Worm (Caenorhabditis elegans) whole organism, L2 larva: ENCODE measurements around the gene M02D8.2.

Experiments
- C34F6.9 ChIP-seq: fragments of 150-350 bp; optimal IDR thresholded peaks from 2 replicates; lab custom pipeline; 2014; ENCODE audit warnings: missing biosample characterization, missing genetic modification characterization
- F13H6.1 ChIP-seq: sonication (generic microtip); optimal IDR thresholded peaks from 2 replicates; lab custom pipeline; 2016; ENCODE audit warnings: missing genetic modification characterization, missing compliant biosample characterization
- R02D3.7 ChIP-seq: fragments of 150-350 bp; optimal IDR thresholded peaks from 2 replicates; lab custom pipeline; 2014; ENCODE audit warnings: missing biosample characterization, missing genetic modification characterization
- ZK546.5 ChIP-seq: sonication (generic microtip); optimal IDR thresholded peaks from 2 replicates; lab custom pipeline; 2017; ENCODE audit warnings: missing biosample characterization, missing genetic modification characterization
- aly-2 ChIP-seq: fragments of 150-350 bp; optimal IDR thresholded peaks from 2 replicates; lab custom pipeline; 2014; ENCODE audit warnings: missing biosample characterization, missing genetic modification characterization
- ama-1 ChIP-seq: fragments of 150-350 bp; optimal IDR thresholded peaks from 2 replicates; lab custom pipeline; 2018; ENCODE audit warnings: inconsistent platforms
- blmp-1 ChIP-seq: sonication (generic microtip); optimal IDR thresholded peaks from 2 replicates; lab custom pipeline; 2017; ENCODE audit warnings: missing genetic modification characterization, mild to moderate bottlenecking, missing compliant biosample characterization, antibody characterized with exemption, moderate library complexity; ENCODE audit not compliant: insufficient read depth
- ceh-16 ChIP-seq: fragments of 150-350 bp; optimal IDR thresholded peaks from 2 replicates; lab custom pipeline; 2014; ENCODE audit warnings: missing biosample characterization, missing genetic modification characterization
- ceh-82 ChIP-seq: fragments of 150-350 bp; optimal IDR thresholded peaks from 2 replicates; lab custom pipeline; 2014; ENCODE audit warnings: missing biosample characterization, missing genetic modification characterization
- crh-2 ChIP-seq: sonication (generic microtip); optimal IDR thresholded peaks from 2 replicates; lab custom pipeline; 2017; ENCODE audit warnings: missing biosample characterization, missing genetic modification characterization
- egl-27 ChIP-seq: sonication (generic microtip); optimal IDR thresholded peaks from 3 replicates; lab custom pipeline; 2017; ENCODE audit warnings: missing biosample characterization, missing genetic modification reagents, missing genetic modification characterization
- elt-1 ChIP-seq: fragments of 150-350 bp; optimal IDR thresholded peaks from 2 replicates; lab custom pipeline; 2014; ENCODE audit warnings: missing biosample characterization, missing genetic modification characterization
- elt-3 ChIP-seq: sonication (generic microtip); optimal IDR thresholded peaks from 2 replicates; lab custom pipeline; 2017; ENCODE audit warnings: missing biosample characterization, missing genetic modification characterization
- fos-1 ChIP-seq: fragments of 150-350 bp; optimal IDR thresholded peaks from 2 replicates; lab custom pipeline; 2014; ENCODE audit warnings: missing biosample characterization, missing genetic modification characterization
- gmeb-1 ChIP-seq: fragments of 150-350 bp; optimal IDR thresholded peaks from 2 replicates; lab custom pipeline; 2014; ENCODE audit warnings: missing biosample characterization, missing genetic modification characterization
- lin-13 ChIP-seq: fragments of 150-350 bp; optimal IDR thresholded peaks from 2 replicates; lab custom pipeline; 2014; ENCODE audit warnings: missing biosample characterization, missing genetic modification reagents, missing genetic modification characterization
- lin-39 ChIP-seq: fragments of 150-350 bp; optimal IDR thresholded peaks from 2 replicates; lab custom pipeline; 2014; ENCODE audit warnings: missing biosample characterization, missing genetic modification reagents, missing genetic modification characterization
- lsy-2 ChIP-seq, 2 experiments: fragments of 150-350 bp in 1 of 2; sonication (generic microtip) in 1 of 2; optimal IDR thresholded peaks; 2 replicates each; lab custom pipeline; 2014 to 2017; ENCODE audit warnings: missing biosample characterization in 2 of 2, missing genetic modification characterization in 2 of 2
- mab-5 ChIP-seq: fragments of 150-350 bp; optimal IDR thresholded peaks from 2 replicates; lab custom pipeline; 2014; ENCODE audit warnings: missing biosample characterization, missing genetic modification characterization
- mbf-1 ChIP-seq: sonication (generic microtip); optimal IDR thresholded peaks from 2 replicates; lab custom pipeline; 2017; ENCODE audit warnings: missing biosample characterization, missing genetic modification characterization
- mdl-1 ChIP-seq, 2 experiments: fragments of 150-350 bp in 1 of 2; sonication (generic microtip) in 1 of 2; optimal IDR thresholded peaks; 2 replicates each; lab custom pipeline; 2017; ENCODE audit warnings: missing biosample characterization in 2 of 2, missing genetic modification characterization in 2 of 2
- nhr-12 ChIP-seq: fragments of 150-350 bp; optimal IDR thresholded peaks from 2 replicates; lab custom pipeline; 2014; ENCODE audit warnings: missing biosample characterization, missing genetic modification characterization
- nhr-129 ChIP-seq: fragments of 150-350 bp; optimal IDR thresholded peaks from 2 replicates; lab custom pipeline; 2014; ENCODE audit warnings: missing biosample characterization, missing genetic modification characterization
- nhr-21 ChIP-seq: fragments of 150-350 bp; optimal IDR thresholded peaks from 2 replicates; lab custom pipeline; 2014; ENCODE audit warnings: missing biosample characterization, missing genetic modification characterization
- nhr-23 ChIP-seq: fragments of 150-350 bp; optimal IDR thresholded peaks from 2 replicates; lab custom pipeline; 2014; ENCODE audit warnings: missing biosample characterization, missing genetic modification reagents, missing genetic modification characterization
- nhr-237 ChIP-seq: fragments of 150-350 bp; optimal IDR thresholded peaks from 2 replicates; lab custom pipeline; 2014; ENCODE audit warnings: missing biosample characterization, missing genetic modification characterization
- nhr-25 ChIP-seq: fragments of 150-350 bp; sonication (generic microtip); optimal IDR thresholded peaks from 3 replicates; lab custom pipeline; 2014; ENCODE audit warnings: missing biosample characterization, missing genetic modification characterization
- nhr-6 ChIP-seq: fragments of 150-350 bp; optimal IDR thresholded peaks from 2 replicates; lab custom pipeline; 2014; ENCODE audit warnings: missing biosample characterization, missing genetic modification characterization
- nhr-77 ChIP-seq: fragments of 150-350 bp; optimal IDR thresholded peaks from 2 replicates; lab custom pipeline; 2014; ENCODE audit warnings: missing biosample characterization, missing genetic modification characterization
- sma-9 ChIP-seq, 2 experiments: fragments of 150-350 bp in 1 of 2; sonication (generic microtip) in 1 of 2; optimal IDR thresholded peaks; 2 replicates each; lab custom pipeline; 2014 to 2016; ENCODE audit warnings: missing genetic modification characterization in 2 of 2, mild to moderate bottlenecking in 1 of 2, missing biosample characterization in 1 of 2, missing compliant biosample characterization in 1 of 2, missing genetic modification reagents in 1 of 2, moderate library complexity in 1 of 2
- snpc-4 ChIP-seq: fragments of 150-350 bp; optimal IDR thresholded peaks from 2 replicates; lab custom pipeline; 2014; ENCODE audit warnings: missing biosample characterization, missing genetic modification characterization
- unc-55 ChIP-seq: fragments of 150-350 bp; sonication (generic microtip); optimal IDR thresholded peaks from 3 replicates; lab custom pipeline; 2014; ENCODE audit warnings: missing biosample characterization, missing genetic modification reagents, missing genetic modification characterization
- unc-62 ChIP-seq: fragments of 150-350 bp; optimal IDR thresholded peaks from 2 replicates; lab custom pipeline; 2014; ENCODE audit warnings: missing biosample characterization, missing genetic modification reagents, missing genetic modification characterization
- ztf-1 ChIP-seq: fragments of 200-800 bp; sonication (Bioruptor generic); conservative IDR thresholded peaks from 2 replicates; pipeline ENCODE4 v1.3.6; 2022; ENCODE audit warnings: missing genetic modification characterization, missing compliant biosample characterization
- ztf-11 ChIP-seq: sonication (generic microtip); optimal IDR thresholded peaks from 2 replicates; lab custom pipeline; 2017; ENCODE audit warnings: missing biosample characterization, missing genetic modification characterization
- ztf-4 ChIP-seq: fragments of 150-350 bp; optimal IDR thresholded peaks from 2 replicates; lab custom pipeline; 2014; ENCODE audit warnings: missing biosample characterization, missing genetic modification characterization

The M02D8.2 gene

ce11 chrX:8762927-8763326 is 23.5 kb downstream of the M02D8.2 start:
- TF ChIP-seq blmp-1 (tag; lab: Kevin White, UChicago) = no peak
- no peak for TF ChIP-seq ceh-16 (tag; lab: Kevin White, UChicago)
- no peak for TF ChIP-seq snpc-4 (tag; lab: Kevin White, UChicago)
- TF ChIP-seq crh-2 (tag; lab: Kevin White, UChicago) = no peak
- TF ChIP-seq sma-9 (GFP tag; optimal IDR thresholded peaks at IDR 0.05; lab: Kevin White, UChicago) = peak; percentile 39
- no peak for TF ChIP-seq sma-9 (tag; optimal IDR thresholded peaks at IDR 0.05; lab: Kevin White, UChicago)
- TF ChIP-seq nhr-25 (tag; lab: Kevin White, UChicago) = no peak
- no peak for TF ChIP-seq nhr-21
- TF ChIP-seq ztf-1 (GFP tag; lab: Robert Waterston, UW) = no peak
- no peak for TF ChIP-seq C34F6.9 (tag; lab: Kevin White, UChicago)
- TF ChIP-seq ztf-4 (tag; lab: Kevin White, UChicago) = no peak
- TF ChIP-seq F13H6.1 = peak; percentile 59
- TF ChIP-seq nhr-6 (tag; lab: Kevin White, UChicago) = no peak
- no peak for TF ChIP-seq elt-3
- no peak for TF ChIP-seq gmeb-1 (tag; lab: Kevin White, UChicago)
- no peak for TF ChIP-seq mbf-1
- peak; percentile 2 for TF ChIP-seq nhr-129 (tag; lab: Kevin White, UChicago)
- TF ChIP-seq lsy-2 (tag; optimal IDR thresholded peaks at IDR 0.05; lab: Kevin White, UChicago) = no peak
- TF ChIP-seq nhr-23 (tag; lab: Kevin White, UChicago) = no peak
- TF ChIP-seq R02D3.7 (tag; lab: Kevin White, UChicago) = no peak
- no peak for TF ChIP-seq lin-13 (GFP tag; lab: Kevin White, UChicago)
- TF ChIP-seq unc-55 (GFP tag; lab: Kevin White, UChicago) = no peak
- TF ChIP-seq, all 48 proteins: peak for 3

ce11 chrX:8763607-8764006 is 24.1 kb downstream of the M02D8.2 start, which contains the start of gene zig-12:
zig-12 (plus strand) TSS chrX:8763907.
- TF ChIP-seq aly-2 (tag; lab: Kevin White, UChicago) = no peak
- TF ChIP-seq ztf-11 (tag; lab: Kevin White, UChicago) = no peak
- TF ChIP-seq mbf-1 = no peak
- no peak for TF ChIP-seq mdl-1 (tag; optimal IDR thresholded peaks at IDR 0.05; lab: Kevin White, UChicago)
- no peak for TF ChIP-seq nhr-21
- TF ChIP-seq F13H6.1 = no peak
- TF ChIP-seq elt-1 = no peak
- TF ChIP-seq ztf-4 (tag; lab: Kevin White, UChicago) = no peak
- TF ChIP-seq nhr-77 (tag; lab: Kevin White, UChicago) = no peak
- TF ChIP-seq R02D3.7 (tag; lab: Kevin White, UChicago) = no peak
- no peak for TF ChIP-seq nhr-23 (tag; lab: Kevin White, UChicago)
- TF ChIP-seq ceh-82 (tag; lab: Kevin White, UChicago) = no peak
- no peak for TF ChIP-seq unc-62 (GFP tag; lab: Kevin White, UChicago)

ce11 chrX:8764044-8764443 is 24.6 kb downstream of the M02D8.2 start:
- peak; percentile 13 for TF ChIP-seq sma-9 (GFP tag; optimal IDR thresholded peaks at IDR 0.05; lab: Kevin White, UChicago)
- TF ChIP-seq sma-9 (tag; optimal IDR thresholded peaks at IDR 0.05; lab: Kevin White, UChicago) = no peak
- TF ChIP-seq nhr-12 (tag; lab: Kevin White, UChicago) = no peak
- TF ChIP-seq mab-5 (tag; lab: Kevin White, UChicago) = peak; percentile 42
- TF ChIP-seq lsy-2 (tag; optimal IDR thresholded peaks at IDR 0.05; lab: Kevin White, UChicago) = peak in 1 of 2 experiments; percentile 13
- TF ChIP-seq nhr-129 (tag; lab: Kevin White, UChicago) = peak; percentile 28

ce11 chrX:8770316-8770715 is 30.8 kb downstream of the M02D8.2 start:
- no peak for TF ChIP-seq fos-1 (tag; lab: Kevin White, UChicago)
- no peak for TF ChIP-seq ama-1
- no peak for TF ChIP-seq ZK546.5 (tag; lab: Kevin White, UChicago)
- no peak for TF ChIP-seq mdl-1 (tag; optimal IDR thresholded peaks at IDR 0.05; lab: Kevin White, UChicago)
- TF ChIP-seq mbf-1 = no peak
- no peak for TF ChIP-seq nhr-77 (tag; lab: Kevin White, UChicago)
- TF ChIP-seq nhr-237 (tag; lab: Kevin White, UChicago) = no peak
- TF ChIP-seq lsy-2 (tag; optimal IDR thresholded peaks at IDR 0.05; lab: Kevin White, UChicago) = no peak
- no peak for TF ChIP-seq egl-27 (tag; lab: Kevin White, UChicago)
- TF ChIP-seq lin-39 (tag; lab: Kevin White, UChicago) = no peak
- no peak for TF ChIP-seq F13H6.1
- no peak for TF ChIP-seq aly-2 (tag; lab: Kevin White, UChicago)
